Worm (Caenorhabditis elegans) whole organism, L3 larva: Measurements from ENCODE around the gene sri-48.

Experiments used
- elt-1 ChIP-seq: fragments of 150-350 bp; optimal IDR thresholded peaks from 2 replicates; lab custom pipeline; 2014; ENCODE audit warnings: missing biosample characterization, missing genetic modification characterization
- jun-1 ChIP-seq: fragments of 150-350 bp; optimal IDR thresholded peaks from 2 replicates; lab custom pipeline; 2014; ENCODE audit warnings: missing biosample characterization, missing genetic modification reagents, missing genetic modification characterization
- lin-15B ChIP-seq: fragments of 150-350 bp; optimal IDR thresholded peaks from 2 replicates; lab custom pipeline; 2014; ENCODE audit warnings: missing biosample characterization, missing genetic modification characterization
- mdl-1 ChIP-seq: fragments of 150-350 bp; optimal IDR thresholded peaks from 2 replicates; lab custom pipeline; 2014; ENCODE audit warnings: missing biosample characterization, missing genetic modification characterization
- nhr-237 ChIP-seq: fragments of 150-350 bp; optimal IDR thresholded peaks from 2 replicates; lab custom pipeline; 2014; ENCODE audit warnings: missing biosample characterization, missing genetic modification characterization
- nhr-77 ChIP-seq: fragments of 150-350 bp; optimal IDR thresholded peaks from 2 replicates; lab custom pipeline; 2014; ENCODE audit warnings: missing biosample characterization, missing genetic modification characterization
- zag-1 ChIP-seq: fragments of 150-350 bp; optimal IDR thresholded peaks from 2 replicates; lab custom pipeline; 2014; ENCODE audit warnings: missing biosample characterization, missing genetic modification characterization
- ztf-11 ChIP-seq: fragments of 150-350 bp; optimal IDR thresholded peaks from 2 replicates; lab custom pipeline; 2014; ENCODE audit warnings: missing biosample characterization, missing genetic modification characterization

ce11 chrII:3248043-3248718 lies 47.0 kb upstream of the sri-48 start, which contains the start of the genes fbxc-50 and C17F4.2:
- TF ChIP-seq lin-15B (tag; lab: Kevin White, UChicago), result no peak
- no peak for TF ChIP-seq nhr-237
- TF ChIP-seq zag-1 (tag; lab: Kevin White, UChicago), result no peak
- no peak for TF ChIP-seq elt-1 (tag; lab: Kevin White, UChicago)
- TF ChIP-seq nhr-77 (tag; lab: Kevin White, UChicago), result no peak
- TF ChIP-seq jun-1 (tag; lab: Kevin White, UChicago), result no peak
- no peak for TF ChIP-seq mdl-1 (tag; lab: Kevin White, UChicago)
- no peak for TF ChIP-seq ztf-11 (tag; lab: Kevin White, UChicago)
